Worm (Caenorhabditis elegans) whole organism, young adult: Measurements from ENCODE around the gene cyp-44A1.

Experiments used
- B0035.1 ChIP-seq: sonication (generic microtip); optimal IDR thresholded peaks from 2 replicates; lab custom pipeline; 2016; ENCODE audit warnings: missing genetic modification characterization, mild to moderate bottlenecking, missing compliant biosample characterization, missing genotype, missing genetic modification reagents
- B0336.3 ChIP-seq: fragments of 200-800 bp; sonication (Bioruptor generic); IDR thresholded peaks from 2 replicates; pipeline ENCODE4 v1.3.6; 2022; ENCODE audit warnings: missing genetic modification characterization, missing compliant biosample characterization
- C17E4.6 ChIP-seq: fragments of 200-800 bp; sonication (Bioruptor generic); IDR thresholded peaks from 2 replicates; pipeline ENCODE4 v1.3.6; 2022; ENCODE audit warnings: missing genetic modification reagents, missing genetic modification characterization, missing compliant biosample characterization
- F37B4.10 ChIP-seq: fragments of 200-800 bp; sonication (Bioruptor generic); IDR thresholded peaks from 2 replicates; pipeline ENCODE4 v1.3.6; 2022; ENCODE audit warnings: missing genetic modification characterization, missing compliant biosample characterization
- F49E8.2 ChIP-seq: sonication (generic microtip); optimal IDR thresholded peaks from 3 replicates; lab custom pipeline; 2017; ENCODE audit warnings: missing genetic modification characterization, mild to moderate bottlenecking, missing compliant biosample characterization, antibody characterized with exemption, moderate library complexity; ENCODE audit not compliant: insufficient read depth
- F57C9.4 ChIP-seq: sonication (generic microtip); optimal IDR thresholded peaks from 2 replicates; lab custom pipeline; 2017; ENCODE audit warnings: mild to moderate bottlenecking, missing genetic modification characterization, missing compliant biosample characterization
- K11D2.4 ChIP-seq: fragments of 200-800 bp; sonication (Bioruptor generic); IDR thresholded peaks from 2 replicates; pipeline ENCODE4 v1.3.6; 2022; ENCODE audit warnings: missing genetic modification reagents, missing genetic modification characterization, missing compliant biosample characterization
- Y53F4B.3 ChIP-seq: fragments of 200-800 bp; sonication (Bioruptor generic); IDR thresholded peaks from 2 replicates; pipeline ENCODE4 v1.3.6; 2022; ENCODE audit warnings: missing genetic modification reagents, missing genetic modification characterization, missing compliant biosample characterization
- Y67H2A.10 ChIP-seq: fragments of 200-800 bp; sonication (Bioruptor generic); conservative IDR thresholded peaks from 2 replicates; pipeline ENCODE4 v1.3.6; 2022; ENCODE audit warnings: missing genetic modification reagents, missing genetic modification characterization, missing compliant biosample characterization
- Y79H2A.3 ChIP-seq: fragments of 200-800 bp; sonication (Bioruptor generic); conservative IDR thresholded peaks from 2 replicates; pipeline ENCODE4 v1.3.6; 2022; ENCODE audit warnings: missing genetic modification reagents, missing genetic modification characterization, missing compliant biosample characterization
- akir-1 ChIP-seq: fragments of 200-800 bp; sonication (Bioruptor generic); optimal IDR thresholded peaks from 2 replicates; lab custom pipeline; 2018; ENCODE audit warnings: mild to moderate bottlenecking, missing genetic modification characterization, moderate library complexity, missing compliant biosample characterization
- attf-6 ChIP-seq: fragments of 200-800 bp; sonication (Bioruptor generic); IDR thresholded peaks from 2 replicates; pipeline ENCODE4 v1.3.6; 2022; ENCODE audit warnings: missing genetic modification reagents, missing genetic modification characterization, missing compliant biosample characterization
- bed-1 ChIP-seq: fragments of 200-800 bp; sonication (Bioruptor generic); IDR thresholded peaks from 2 replicates; pipeline ENCODE4 v1.3.6; 2022; ENCODE audit warnings: missing genetic modification reagents, missing genetic modification characterization, missing compliant biosample characterization
- ceh-100 ChIP-seq: fragments of 200-800 bp; sonication (Bioruptor generic); IDR thresholded peaks from 2 replicates; pipeline ENCODE4 v1.3.6; 2022; ENCODE audit warnings: missing genetic modification reagents, missing genetic modification characterization, missing compliant biosample characterization
- ceh-27 ChIP-seq: fragments of 200-800 bp; sonication (Bioruptor generic); optimal IDR thresholded peaks from 2 replicates; lab custom pipeline; 2018; ENCODE audit warnings: mild to moderate bottlenecking, missing genetic modification characterization, moderate library complexity, missing compliant biosample characterization
- ceh-40 ChIP-seq: fragments of 200-800 bp; sonication (Bioruptor generic); IDR thresholded peaks from 2 replicates; pipeline ENCODE4 v1.3.6; 2022; ENCODE audit warnings: missing genetic modification characterization, missing compliant biosample characterization
- ceh-58 ChIP-seq: fragments of 200-800 bp; sonication (Bioruptor generic); IDR thresholded peaks from 2 replicates; pipeline ENCODE4 v1.3.6; 2022; ENCODE audit warnings: missing genetic modification characterization, missing compliant biosample characterization
- dpl-1 ChIP-seq: fragments of 150-350 bp; optimal IDR thresholded peaks from 2 replicates; lab custom pipeline; 2014; ENCODE audit warnings: missing biosample characterization, missing genetic modification reagents, missing genetic modification characterization
- egl-18 ChIP-seq: fragments of 200-800 bp; sonication (Bioruptor generic); IDR thresholded peaks from 2 replicates; pipeline ENCODE4 v1.3.6; 2022; ENCODE audit warnings: missing genetic modification reagents, missing genetic modification characterization, missing compliant biosample characterization
- egl-44 ChIP-seq: fragments of 200-800 bp; sonication (Bioruptor generic); IDR thresholded peaks from 2 replicates; pipeline ENCODE4 v1.3.6; 2022; ENCODE audit warnings: missing genetic modification reagents, missing genetic modification characterization, missing compliant biosample characterization
- egrh-3 ChIP-seq: fragments of 200-800 bp; sonication (Bioruptor generic); IDR thresholded peaks from 2 replicates; pipeline ENCODE4 v1.3.6; 2022; ENCODE audit warnings: missing genetic modification reagents, missing genetic modification characterization, missing compliant biosample characterization
- ets-4 ChIP-seq: fragments of 200-800 bp; sonication (Bioruptor generic); optimal IDR thresholded peaks from 2 replicates; lab custom pipeline; 2018; ENCODE audit warnings: mild to moderate bottlenecking, missing genetic modification characterization, missing compliant biosample characterization
- gei-17 ChIP-seq: fragments of 200-800 bp; sonication (Bioruptor generic); optimal IDR thresholded peaks from 2 replicates; lab custom pipeline; 2018; ENCODE audit warnings: mild to moderate bottlenecking, missing genetic modification characterization, missing compliant biosample characterization
- hlh-12 ChIP-seq: sonication (generic microtip); optimal IDR thresholded peaks from 2 replicates; lab custom pipeline; 2016; ENCODE audit warnings: missing genetic modification characterization, missing compliant biosample characterization
- hmg-1.2 ChIP-seq: fragments of 200-800 bp; sonication (Bioruptor generic); IDR thresholded peaks from 2 replicates; pipeline ENCODE4 v1.3.6; 2022; ENCODE audit warnings: missing genetic modification reagents, missing genetic modification characterization, missing compliant biosample characterization
- hmg-20 ChIP-seq: fragments of 200-800 bp; sonication (Bioruptor generic); IDR thresholded peaks from 2 replicates; pipeline ENCODE4 v1.3.6; 2022; ENCODE audit warnings: missing genetic modification reagents, missing genetic modification characterization, missing compliant biosample characterization
- lag-1 ChIP-seq: fragments of 200-800 bp; sonication (Bioruptor generic); IDR thresholded peaks from 2 replicates; pipeline ENCODE4 v1.3.6; 2022; ENCODE audit warnings: missing genetic modification reagents, missing genetic modification characterization, missing compliant biosample characterization
- lin-40 ChIP-seq: sonication (generic microtip); optimal IDR thresholded peaks from 2 replicates; lab custom pipeline; 2016; ENCODE audit warnings: missing genetic modification characterization, mild to moderate bottlenecking, missing compliant biosample characterization, missing genotype, missing genetic modification reagents
- lsy-27 ChIP-seq: sonication (generic microtip); optimal IDR thresholded peaks from 2 replicates; lab custom pipeline; 2017; ENCODE audit warnings: missing genetic modification characterization, mild to moderate bottlenecking, missing compliant biosample characterization, antibody characterized with exemption, missing genotype, borderline replicate concordance; ENCODE audit not compliant: insufficient read depth
- madf-3 ChIP-seq: fragments of 200-800 bp; sonication (Bioruptor generic); IDR thresholded peaks from 2 replicates; pipeline ENCODE4 v1.3.6; 2022; ENCODE audit warnings: missing genetic modification reagents, missing genetic modification characterization, missing compliant biosample characterization
- madf-8 ChIP-seq: fragments of 200-800 bp; sonication (Bioruptor generic); conservative IDR thresholded peaks from 2 replicates; pipeline ENCODE4 v1.3.6; 2022; ENCODE audit warnings: missing genetic modification reagents, missing genetic modification characterization, missing compliant biosample characterization
- mcd-1 ChIP-seq: fragments of 200-800 bp; sonication (Bioruptor generic); IDR thresholded peaks from 2 replicates; pipeline ENCODE4 v1.3.6; 2022; ENCODE audit warnings: missing genetic modification reagents, missing genetic modification characterization, missing compliant biosample characterization
- nfya-1 ChIP-seq: sonication (generic microtip); optimal IDR thresholded peaks from 2 replicates; lab custom pipeline; 2017; ENCODE audit warnings: antibody characterized with exemption, missing compliant biosample characterization, missing genetic modification characterization, borderline replicate concordance; ENCODE audit not compliant: insufficient read depth
- nfya-2 ChIP-seq: fragments of 200-800 bp; sonication (Bioruptor generic); IDR thresholded peaks from 2 replicates; pipeline ENCODE4 v1.3.6; 2022; ENCODE audit warnings: missing genetic modification reagents, missing genetic modification characterization, missing compliant biosample characterization
- nfyb-1 ChIP-seq: fragments of 200-800 bp; sonication (Bioruptor generic); IDR thresholded peaks from 2 replicates; pipeline ENCODE4 v1.3.6; 2022; ENCODE audit warnings: missing genetic modification reagents, missing genetic modification characterization, missing compliant biosample characterization
- nhr-179 ChIP-seq: sonication (generic microtip); optimal IDR thresholded peaks from 2 replicates; lab custom pipeline; 2016; ENCODE audit warnings: mild to moderate bottlenecking, missing genetic modification characterization, missing compliant biosample characterization
- nhr-27 ChIP-seq: fragments of 200-800 bp; sonication (Bioruptor generic); optimal IDR thresholded peaks from 2 replicates; lab custom pipeline; 2018; ENCODE audit warnings: mild to moderate bottlenecking, missing genetic modification characterization, moderate library complexity, missing compliant biosample characterization
- pbrm-1 ChIP-seq: fragments of 200-800 bp; sonication (Bioruptor generic); IDR thresholded peaks from 2 replicates; pipeline ENCODE4 v1.3.6; 2022; ENCODE audit warnings: missing genetic modification reagents, missing genetic modification characterization, missing compliant biosample characterization
- pha-4 ChIP-seq: fragments of 150-350 bp; sonication (generic microtip); optimal IDR thresholded peaks from 2 replicates; lab custom pipeline; 2014; ENCODE audit warnings: missing biosample characterization, missing genetic modification reagents, missing genetic modification characterization
- rcor-1 ChIP-seq: fragments of 200-800 bp; sonication (Bioruptor generic); IDR thresholded peaks from 2 replicates; pipeline ENCODE4 v1.3.6; 2022; ENCODE audit warnings: missing genetic modification reagents, missing genetic modification characterization, missing compliant biosample characterization
- rpc-1 ChIP-seq, 2 experiments: fragments of 150-350 bp in 1 of 2; sonication (generic microtip) in 1 of 2; optimal IDR thresholded peaks; 2 replicates each; lab custom pipeline; 2014 to 2018; ENCODE audit warnings: missing biosample characterization in 1 of 2, missing genetic modification characterization in 1 of 2, missing genetic modification reagents in 1 of 2, missing genotype in 1 of 2
- sea-2 ChIP-seq: fragments of 200-800 bp; sonication (Bioruptor generic); IDR thresholded peaks from 2 replicates; pipeline ENCODE4 v1.3.6; 2022; ENCODE audit warnings: missing genetic modification characterization, missing compliant biosample characterization
- somi-1 ChIP-seq: fragments of 200-800 bp; sonication (Bioruptor generic); optimal IDR thresholded peaks from 2 replicates; lab custom pipeline; 2018; ENCODE audit warnings: mild to moderate bottlenecking, missing genetic modification characterization, missing compliant biosample characterization
- tbx-9 ChIP-seq: sonication (generic microtip); optimal IDR thresholded peaks from 2 replicates; lab custom pipeline; 2016; ENCODE audit warnings: borderline replicate concordance, missing genetic modification characterization, inconsistent platforms, missing compliant biosample characterization
- zfh-2 ChIP-seq: fragments of 200-800 bp; sonication (Bioruptor generic); conservative IDR thresholded peaks from 2 replicates; pipeline ENCODE4 v1.3.6; 2022; ENCODE audit warnings: missing genetic modification reagents, missing genetic modification characterization, missing compliant biosample characterization
- ztf-6 ChIP-seq: fragments of 200-800 bp; sonication (Bioruptor generic); IDR thresholded peaks from 2 replicates; pipeline ENCODE4 v1.3.6; 2022; ENCODE audit warnings: missing genetic modification reagents, missing genetic modification characterization, missing compliant biosample characterization

The cyp-44A1 gene

DNA sequence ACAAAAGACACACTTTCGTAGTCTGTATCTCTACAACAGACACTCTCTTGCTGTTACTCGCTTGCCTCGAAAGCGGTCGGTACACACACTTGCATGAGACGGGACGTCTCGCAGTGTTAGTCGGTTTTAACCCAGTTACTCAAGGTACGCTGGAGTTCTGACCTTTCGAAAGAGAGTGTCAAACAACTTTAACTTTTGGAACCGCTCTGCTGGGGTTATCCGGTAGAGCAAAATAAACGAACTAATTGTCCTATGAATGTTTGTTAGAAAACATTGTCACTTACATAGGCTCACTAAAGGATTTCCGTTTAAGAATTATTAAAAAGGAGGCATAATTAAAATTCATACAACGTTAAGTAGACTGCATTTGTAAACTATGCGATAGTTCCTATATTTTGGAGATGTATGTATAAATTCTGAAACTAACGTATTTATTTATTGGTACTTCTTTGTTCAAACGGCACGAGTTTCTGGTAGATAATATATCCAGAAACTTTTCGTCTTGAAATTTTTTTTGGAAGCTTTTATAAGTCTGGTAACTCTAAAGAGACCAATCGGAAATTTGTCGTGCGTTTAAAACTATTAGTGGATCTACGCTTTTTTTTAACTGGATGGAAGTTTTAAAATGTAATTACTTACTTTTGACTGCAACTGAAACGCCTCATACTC is 39.8 kb downstream of the cyp-44A1 start (continued):
- peak; percentile 8 for TF ChIP-seq rpc-1 (optimal IDR thresholded peaks at IDR 0.05; lab: Kevin White, UChicago)
- TF ChIP-seq rpc-1 (tag; optimal IDR thresholded peaks at IDR 0.05; lab: Kevin White, UChicago) = peak; percentile 5
- TF ChIP-seq ceh-40 (GFP tag; lab: Robert Waterston, UW) = 0 out of 2 replicates have a peak, but pooled peaks have one; percentile 79
- peak; percentile 49 for TF ChIP-seq madf-8 (GFP tag; lab: Robert Waterston, UW)
- TF ChIP-seq Y79H2A.3 (GFP tag; lab: Robert Waterston, UW) = peak; percentile 68; the same call in 1 of the 2 replicates
- peak; percentile 95 for TF ChIP-seq pha-4 (tag; lab: Kevin White, UChicago)
- TF ChIP-seq ceh-58 = 0 out of 2 replicates have a peak, but pooled peaks have one; percentile 12
- TF ChIP-seq nhr-179 (tag; lab: Kevin White, UChicago) = peak; percentile 54
- peak; percentile 94 for TF ChIP-seq somi-1 (GFP tag; lab: Kevin White, UChicago)
- no peak for TF ChIP-seq nfya-1 (tag; lab: Kevin White, UChicago)
- TF ChIP-seq egl-18 (GFP tag; lab: Robert Waterston, UW) = peak; percentile 88
- peak; percentile 93 for TF ChIP-seq egl-44 (GFP tag; lab: Robert Waterston, UW)
- TF ChIP-seq B0035.1 (tag; lab: Kevin White, UChicago) = peak; percentile 94
- peak; percentile 89 for TF ChIP-seq ets-4 (GFP tag; lab: Kevin White, UChicago)
- peak; percentile 100 for TF ChIP-seq attf-6 (GFP tag; lab: Robert Waterston, UW)
- no peak for TF ChIP-seq Y53F4B.3
- TF ChIP-seq madf-3 (GFP tag; lab: Robert Waterston, UW) = no peak; the same call in none of the 2 replicates
- peak; percentile 95 for TF ChIP-seq mcd-1
- peak; percentile 91 for TF ChIP-seq gei-17 (GFP tag; lab: Kevin White, UChicago)
- peak; percentile 75; the same call in 1 of the 2 replicates for TF ChIP-seq lag-1 (GFP tag; lab: Robert Waterston, UW)
- TF ChIP-seq hlh-12 (tag; lab: Kevin White, UChicago) = peak; percentile 39
- peak; percentile 92 for TF ChIP-seq rcor-1 (GFP tag; lab: Robert Waterston, UW)
- peak; percentile 98 for TF ChIP-seq nfyb-1 (GFP tag; lab: Robert Waterston, UW)
- TF ChIP-seq F57C9.4 = peak; percentile 95
- peak; percentile 59 for TF ChIP-seq F49E8.2
- 0 out of 2 replicates have a peak, but pooled peaks have one; percentile 44 for TF ChIP-seq ztf-6 (GFP tag; lab: Robert Waterston, UW)
- TF ChIP-seq K11D2.4 (GFP tag; lab: Robert Waterston, UW) = peak; percentile 95
- TF ChIP-seq ceh-100 = peak; percentile 84
- peak; percentile 93 for TF ChIP-seq hmg-20
- no peak for TF ChIP-seq lsy-27 (tag; lab: Kevin White, UChicago)
- TF ChIP-seq Y67H2A.10 (GFP tag; lab: Robert Waterston, UW) = peak; percentile 73
- peak; percentile 99 for TF ChIP-seq lin-40 (tag; lab: Kevin White, UChicago)
- TF ChIP-seq sea-2 (GFP tag; lab: Robert Waterston, UW) = peak; percentile 77; the same call in 1 of the 2 replicates
- peak; percentile 85 for TF ChIP-seq C17E4.6
- peak; percentile 93 for TF ChIP-seq akir-1
- peak; percentile 90 for TF ChIP-seq hmg-1.2 (GFP tag; lab: Robert Waterston, UW)
- peak; percentile 53 for TF ChIP-seq dpl-1 (GFP tag; lab: Kevin White, UChicago)
- peak; percentile 92; the same call in 1 of the 2 replicates for TF ChIP-seq F37B4.10 (GFP tag; lab: Robert Waterston, UW)
- 0 out of 2 replicates have a peak, but pooled peaks have one; percentile 47 for TF ChIP-seq bed-1 (GFP tag; lab: Robert Waterston, UW)
- TF ChIP-seq tbx-9 (tag; lab: Kevin White, UChicago) = no peak
- peak; percentile 99 for TF ChIP-seq pbrm-1 (GFP tag; lab: Robert Waterston, UW)
- TF ChIP-seq ceh-27 = peak; percentile 98
- 0 out of 2 replicates have a peak, but pooled peaks have one; percentile 55 for TF ChIP-seq nfya-2 (GFP tag; lab: Robert Waterston, UW)
- TF ChIP-seq nhr-27 (tag; lab: Kevin White, UChicago) = peak; percentile 89
- TF ChIP-seq B0336.3 = peak; percentile 98
- TF ChIP-seq egrh-3 (GFP tag; lab: Robert Waterston, UW) = peak; percentile 59; the same call in 1 of the 2 replicates
- peak; percentile 89 for TF ChIP-seq zfh-2 (GFP tag; lab: Robert Waterston, UW)
